Worm (Caenorhabditis elegans) whole organism, late embryonic: Measurements from ENCODE around the gene D1069.3.
A peak's percentile ranks its signal among the peaks of the same experiment; 100 is the strongest.

Experiments
- C38D4.7 ChIP-seq: fragments of 200-800 bp; sonication (Bioruptor generic); optimal IDR thresholded peaks from 2 replicates; lab custom pipeline; 2018; ENCODE audit warnings: mild to moderate bottlenecking, missing genetic modification characterization, moderate library complexity, missing compliant biosample characterization
- F13H6.1 ChIP-seq: sonication (generic microtip); optimal IDR thresholded peaks from 2 replicates; lab custom pipeline; 2016; ENCODE audit warnings: missing genetic modification characterization, missing compliant biosample characterization
- K09A11.1 ChIP-seq: sonication (generic microtip); optimal IDR thresholded peaks from 2 replicates; lab custom pipeline; 2017; ENCODE audit warnings: antibody characterized with exemption, mild to moderate bottlenecking, missing genetic modification characterization, missing compliant biosample characterization; ENCODE audit not compliant: insufficient read depth
- Y22D7AL.16 ChIP-seq: sonication (generic microtip); optimal IDR thresholded peaks from 2 replicates; lab custom pipeline; 2016; ENCODE audit warnings: missing genetic modification characterization, missing compliant biosample characterization
- ahr-1 ChIP-seq: sonication (generic microtip); optimal IDR thresholded peaks from 2 replicates; lab custom pipeline; 2016; ENCODE audit warnings: missing genetic modification characterization, missing compliant biosample characterization
- ama-1 ChIP-seq: fragments of 150-350 bp; optimal IDR thresholded peaks from 2 replicates; lab custom pipeline; 2014
- ceh-19 ChIP-seq: fragments of 200-800 bp; sonication (Bioruptor generic); optimal IDR thresholded peaks from 2 replicates; lab custom pipeline; 2018; ENCODE audit warnings: mild to moderate bottlenecking, missing genetic modification characterization, missing compliant biosample characterization
- ceh-22 ChIP-seq: sonication (generic microtip); optimal IDR thresholded peaks from 2 replicates; lab custom pipeline; 2017; ENCODE audit warnings: missing biosample characterization, missing genetic modification characterization
- ceh-24 ChIP-seq: sonication (generic microtip); optimal IDR thresholded peaks from 2 replicates; lab custom pipeline; 2016; ENCODE audit warnings: mild to moderate bottlenecking, missing genetic modification characterization, missing compliant biosample characterization
- ceh-30 ChIP-seq: fragments of 150-350 bp; optimal IDR thresholded peaks from 2 replicates; lab custom pipeline; 2014; ENCODE audit warnings: missing biosample characterization, missing genetic modification characterization
- ceh-48 ChIP-seq: sonication (generic microtip); optimal IDR thresholded peaks from 2 replicates; lab custom pipeline; 2016; ENCODE audit warnings: missing genetic modification characterization, inconsistent platforms, missing compliant biosample characterization
- ceh-6 ChIP-seq: fragments of 200-800 bp; sonication (Bioruptor generic); optimal IDR thresholded peaks from 2 replicates; lab custom pipeline; 2018; ENCODE audit warnings: mild to moderate bottlenecking, missing genetic modification characterization, missing compliant biosample characterization
- dmd-4 ChIP-seq: sonication (generic microtip); optimal IDR thresholded peaks from 2 replicates; lab custom pipeline; 2016; ENCODE audit warnings: borderline replicate concordance, missing genetic modification characterization, missing compliant biosample characterization
- eyg-1 ChIP-seq: sonication (generic microtip); optimal IDR thresholded peaks from 2 replicates; lab custom pipeline; 2016; ENCODE audit warnings: missing genotype, missing genetic modification characterization, missing compliant biosample characterization
- fkh-6 ChIP-seq: sonication (generic microtip); optimal IDR thresholded peaks from 2 replicates; lab custom pipeline; 2016; ENCODE audit warnings: missing genetic modification characterization, missing compliant biosample characterization
- gmeb-2 ChIP-seq: sonication (generic microtip); optimal IDR thresholded peaks from 2 replicates; lab custom pipeline; 2016; ENCODE audit warnings: missing genetic modification characterization, inconsistent platforms, missing compliant biosample characterization
- hlh-6 ChIP-seq: sonication (generic microtip); optimal IDR thresholded peaks from 2 replicates; lab custom pipeline; 2016; ENCODE audit warnings: missing genotype, missing genetic modification characterization, missing compliant biosample characterization
- lim-6 ChIP-seq: sonication (generic microtip); optimal IDR thresholded peaks from 2 replicates; lab custom pipeline; 2016; ENCODE audit warnings: missing genetic modification characterization, missing compliant biosample characterization
- nfya-1 ChIP-seq: sonication (generic microtip); optimal IDR thresholded peaks from 2 replicates; lab custom pipeline; 2017; ENCODE audit warnings: missing genetic modification characterization, mild to moderate bottlenecking, missing compliant biosample characterization, antibody characterized with exemption, moderate library complexity
- nhr-11 ChIP-seq: fragments of 150-350 bp; optimal IDR thresholded peaks from 2 replicates; lab custom pipeline; 2014; ENCODE audit warnings: missing biosample characterization, missing genetic modification characterization
- npax-4 ChIP-seq: sonication (generic microtip); optimal IDR thresholded peaks from 2 replicates; lab custom pipeline; 2016; ENCODE audit warnings: missing genetic modification characterization, missing compliant biosample characterization
- pat-9 ChIP-seq: fragments of 200-800 bp; sonication (Bioruptor generic); optimal IDR thresholded peaks from 2 replicates; lab custom pipeline; 2018; ENCODE audit warnings: mild to moderate bottlenecking, missing genetic modification characterization, moderate library complexity, missing compliant biosample characterization
- pha-2 ChIP-seq: sonication (generic microtip); optimal IDR thresholded peaks from 2 replicates; lab custom pipeline; 2017; ENCODE audit warnings: mild to moderate bottlenecking, missing genetic modification characterization, missing compliant biosample characterization
- pha-4 ChIP-seq: fragments of 150-350 bp; optimal IDR thresholded peaks from 2 replicates; lab custom pipeline; 2018; ENCODE audit warnings: missing biosample characterization, missing genetic modification reagents, missing genetic modification characterization
- pqm-1 ChIP-seq: sonication (generic microtip); optimal IDR thresholded peaks from 2 replicates; lab custom pipeline; 2016; ENCODE audit warnings: missing genetic modification characterization, missing compliant biosample characterization
- pros-1 ChIP-seq: fragments of 150-350 bp; optimal IDR thresholded peaks from 2 replicates; lab custom pipeline; 2014; ENCODE audit warnings: missing biosample characterization, missing genetic modification reagents, missing genetic modification characterization
- rnt-1 ChIP-seq: sonication (generic microtip); optimal IDR thresholded peaks from 2 replicates; lab custom pipeline; 2016; ENCODE audit warnings: missing genetic modification characterization, missing compliant biosample characterization
- sdc-2 ChIP-seq: sonication (generic microtip); optimal IDR thresholded peaks from 2 replicates; lab custom pipeline; 2016; ENCODE audit warnings: missing genotype, missing genetic modification characterization, missing compliant biosample characterization
- tbx-7 ChIP-seq: sonication (generic microtip); optimal IDR thresholded peaks from 2 replicates; lab custom pipeline; 2016; ENCODE audit warnings: missing genotype, missing genetic modification characterization, missing compliant biosample characterization
- ttx-3 ChIP-seq: sonication (generic microtip); optimal IDR thresholded peaks from 2 replicates; lab custom pipeline; 2016; ENCODE audit warnings: missing genetic modification reagents, missing genetic modification characterization, missing compliant biosample characterization
- unc-42 ChIP-seq: sonication (generic microtip); optimal IDR thresholded peaks from 2 replicates; lab custom pipeline; 2016; ENCODE audit warnings: missing genotype, missing genetic modification characterization, missing compliant biosample characterization
- unc-55 ChIP-seq: sonication (generic microtip); optimal IDR thresholded peaks from 2 replicates; lab custom pipeline; 2017; ENCODE audit warnings: missing biosample characterization, missing genetic modification reagents, missing genetic modification characterization
- ztf-16 ChIP-seq: sonication (generic microtip); optimal IDR thresholded peaks from 2 replicates; lab custom pipeline; 2017; ENCODE audit warnings: missing genetic modification characterization, missing compliant biosample characterization

The D1069.3 gene

DNA sequence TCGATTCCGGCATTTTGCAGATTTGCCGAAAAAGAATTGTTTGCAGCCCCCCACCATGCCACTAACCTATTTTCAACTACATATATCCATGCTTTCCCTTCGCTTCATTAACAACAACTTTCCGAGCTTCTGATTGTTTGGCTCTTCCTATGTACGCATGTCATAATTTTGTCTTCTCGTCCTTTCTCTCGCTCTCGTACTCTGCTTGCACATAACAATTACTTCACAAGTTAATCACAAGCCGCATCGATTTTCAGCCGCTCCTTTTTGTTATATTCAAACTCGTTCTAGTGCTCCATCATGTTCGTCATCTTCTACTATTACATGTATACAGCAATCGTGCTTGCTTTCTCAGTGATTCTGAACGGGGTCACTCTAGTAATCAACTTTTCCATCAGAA is 30.7 kb upstream of the D1069.3 start, which contains the start of gene C03H5.9:
C03H5.9 (plus strand) TSS at position 301 of the 400 bp plus-strand sequence.
- TF ChIP-seq C38D4.7 (GFP tag; lab: Kevin White, UChicago) (no peak), fkh-6 (tag; lab: Kevin White, UChicago) (no peak), sdc-2 (no peak), eyg-1 (tag; lab: Kevin White, UChicago) (no peak), ceh-30 (tag; lab: Kevin White, UChicago) (no peak), rnt-1 (tag; lab: Kevin White, UChicago) (no peak), hlh-6 (tag; lab: Kevin White, UChicago) (no peak), pha-2 (tag; lab: Kevin White, UChicago) (no peak), ceh-22 (no peak)

DNA sequence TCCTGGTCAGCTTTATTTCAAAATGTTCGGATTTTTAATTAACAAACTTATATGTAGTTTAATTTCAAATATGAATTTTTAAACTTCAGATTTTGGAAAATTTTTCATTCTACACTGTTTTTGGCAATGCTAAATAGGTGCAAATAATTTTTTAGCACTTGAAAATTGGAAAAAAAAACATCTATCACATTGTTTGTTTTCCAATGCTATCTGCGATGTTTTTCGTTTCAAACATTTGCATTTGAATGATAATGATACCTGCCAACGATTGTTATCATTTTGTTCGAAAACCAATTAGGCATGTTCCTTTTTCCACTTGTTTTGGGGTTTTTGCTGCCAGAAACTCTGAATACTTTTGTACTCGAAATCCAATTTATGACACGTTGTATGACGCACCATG is 27.3 kb upstream of the D1069.3 start, which contains the start of gene C03H5.4:
C03H5.4 (plus strand) TSS at position 301 of the 400 bp plus-strand sequence.
- TF ChIP-seq ztf-16 (tag; lab: Kevin White, UChicago) (no peak), K09A11.1 (tag; lab: Kevin White, UChicago) (no peak), hlh-6 (tag; lab: Kevin White, UChicago) (no peak), npax-4 (tag; lab: Kevin White, UChicago) (no peak), pqm-1 (no peak), rnt-1 (tag; lab: Kevin White, UChicago) (no peak), tbx-7 (tag; lab: Kevin White, UChicago) (no peak), gmeb-2 (tag; lab: Kevin White, UChicago) (no peak), unc-42 (tag; lab: Kevin White, UChicago) (no peak), ama-1 (lab: Kevin White, UChicago) (no peak), pat-9 (tag; lab: Kevin White, UChicago) (no peak), ceh-19 (GFP tag; lab: Kevin White, UChicago) (no peak), sdc-2 (no peak), F13H6.1 (tag; lab: Kevin White, UChicago) (no peak)

ce11 chrII:372235-372634 is 24.5 kb upstream of the D1069.3 start:
- TF ChIP-seq nfya-1 (peak; percentile 69), Y22D7AL.16 (no peak), ceh-30 (tag; lab: Kevin White, UChicago) (no peak)
- TF ChIP-seq, all 69 proteins: peak for 1

DNA sequence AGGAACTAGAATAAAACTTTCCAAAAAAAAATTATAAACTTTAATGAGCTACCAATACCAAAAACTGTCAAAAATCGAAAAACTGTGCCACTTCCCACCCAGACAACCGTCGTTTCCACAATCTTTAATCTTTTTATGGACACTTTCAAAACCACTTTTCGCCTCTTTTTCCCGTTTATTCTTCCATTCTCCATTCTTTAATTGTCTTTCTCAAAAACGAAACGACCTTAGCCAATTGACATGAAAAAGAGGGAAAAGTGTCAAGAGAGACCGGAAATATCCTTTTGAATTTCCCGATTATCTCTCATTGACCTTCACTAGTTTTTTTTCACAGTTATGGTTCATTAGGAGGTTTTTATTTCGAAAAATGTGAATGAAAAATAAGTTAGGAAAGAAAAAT is 23.9 kb upstream of the D1069.3 start:
- TF ChIP-seq lim-6 (tag; lab: Kevin White, UChicago) (no peak), dmd-4 (tag; lab: Kevin White, UChicago) (no peak), ceh-22 (no peak)

- TF ChIP-seq nhr-11, result no peak
- TF ChIP-seq ahr-1, result no peak
- peak; percentile 53 for TF ChIP-seq nfya-1
- TF ChIP-seq pat-9 (tag; lab: Kevin White, UChicago), result no peak
- TF ChIP-seq pha-4, result no peak
- no peak for TF ChIP-seq ttx-3
Measured at ce11 chrII:370394-370793, 22.7 kb upstream of the D1069.3 start.

DNA sequence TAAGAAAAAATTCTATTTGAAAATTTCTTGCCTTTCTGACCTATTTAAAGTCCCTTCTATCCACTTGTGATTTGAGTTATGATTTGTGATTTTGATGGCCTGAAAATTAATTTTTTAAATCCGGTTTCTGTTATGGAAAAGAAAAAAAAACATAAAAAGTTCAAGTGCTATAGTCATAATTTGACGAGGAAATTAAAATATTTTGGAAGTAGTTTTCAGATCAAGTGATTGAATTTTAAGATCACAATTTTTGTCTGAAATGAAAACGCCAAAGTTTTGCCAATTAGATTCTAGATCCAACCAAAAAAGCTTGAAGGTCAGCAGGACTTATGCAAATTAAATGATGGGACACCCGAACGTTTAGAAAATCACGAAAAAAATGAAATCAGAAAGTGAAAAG is 19.8 kb upstream of the D1069.3 start, which contains the start of gene ptr-3:
ptr-3 (minus strand) TSS at position 101 of the 400 bp plus-strand sequence.
- no peak for TF ChIP-seq ceh-30 (tag; lab: Kevin White, UChicago)
- no peak for TF ChIP-seq unc-55 (GFP tag; lab: Kevin White, UChicago)
- TF ChIP-seq ceh-24 (tag; lab: Kevin White, UChicago), result no peak
- no peak for TF ChIP-seq Y22D7AL.16
- no peak for TF ChIP-seq nhr-11
- no peak for TF ChIP-seq tbx-7 (tag; lab: Kevin White, UChicago)
- TF ChIP-seq ceh-6 (GFP tag; lab: Kevin White, UChicago), result no peak
- TF ChIP-seq pros-1 (tag; lab: Kevin White, UChicago), result no peak
- TF ChIP-seq ahr-1, result no peak
- TF ChIP-seq ceh-48 (tag; lab: Kevin White, UChicago), result no peak
- no peak for TF ChIP-seq pqm-1
